Fruit fly (Drosophila melanogaster): ENCODE measurements around the gene CG12219.
A peak's percentile ranks its signal among the peaks of the same experiment; 100 is the strongest.

CG12219 gene

dm6 chrX:6255414-6255915 is 45.6 kb downstream of the CG12219 start, which contains the start of the genes Rbcn-3A and Spx (continued):
- TF ChIP-seq CG3407 (GFP tag; optimal IDR thresholded peaks at IDR 0.05) (no peak), Sox102F (GFP tag; optimal IDR thresholded peaks at IDR 0.05) (peak; percentile 49), lov (optimal IDR thresholded peaks at IDR 0.05) (no peak), lov (GFP tag; IDR thresholded peaks at IDR 0.05) (no peak), ab (GFP tag; optimal IDR thresholded peaks at IDR 0.05) (no peak), CG9215 (GFP tag; IDR thresholded peaks at IDR 0.05) (0 out of 2 replicates have a peak, but pooled peaks have one; percentile 11), CG9437 (GFP tag; optimal IDR thresholded peaks at IDR 0.05) (no peak), CG31441 (GFP tag; IDR thresholded peaks at IDR 0.05) (peak; percentile 36; the same call in 1 of the 2 replicates), CG13894 (tag; optimal IDR thresholded peaks at IDR 0.05) (peak; percentile 8), dan (GFP tag; IDR thresholded peaks at IDR 0.05) (no peak), Ets97D (GFP tag; optimal IDR thresholded peaks at IDR 0.05) (peak; percentile 18), jumu (GFP tag; optimal IDR thresholded peaks at IDR 0.05) (no peak), Dbx (GFP tag; IDR thresholded peaks at IDR 0.05) (no peak), CG14014 (GFP tag; IDR thresholded peaks at IDR 0.05) (no peak), hkb (optimal IDR thresholded peaks at IDR 0.05) (no peak), hkb (GFP tag; IDR thresholded peaks at IDR 0.05) (no peak), zf30C (GFP tag; optimal IDR thresholded peaks at IDR 0.05) (no peak), CG5953 (GFP tag; IDR thresholded peaks at IDR 0.05) (no peak), grau (tag; optimal IDR thresholded peaks at IDR 0.05) (peak; percentile 53), fd3F (GFP tag; optimal IDR thresholded peaks at IDR 0.05) (peak; percentile 8), ken (GFP tag; IDR thresholded peaks at IDR 0.05) (no peak), CHES-1-like (GFP tag; optimal IDR thresholded peaks at IDR 0.05) (no peak), sqz (GFP tag; optimal IDR thresholded peaks at IDR 0.05) (no peak), pan (optimal IDR thresholded peaks at IDR 0.05) (no peak), pan (GFP tag; optimal IDR thresholded peaks at IDR 0.05 in 1 of 2, IDR thresholded peaks at IDR 0.05 in 1 of 2) (peak in 1 of 2 experiments; percentile 7), pzg (GFP tag; optimal IDR thresholded peaks at IDR 0.05) (peak; percentile 42), CG34376 (GFP tag; optimal IDR thresholded peaks at IDR 0.05) (no peak), kni (GFP tag; optimal IDR thresholded peaks at IDR 0.05) (no peak), chn (GFP tag; optimal IDR thresholded peaks at IDR 0.05) (no peak), Hr51 (GFP tag; optimal IDR thresholded peaks at IDR 0.05) (peak in 1 of 2 experiments; percentile 35), twi (tag; optimal IDR thresholded peaks at IDR 0.05) (peak; percentile 29), CG12659 (GFP tag; optimal IDR thresholded peaks at IDR 0.05) (peak; percentile 63), Asciz (GFP tag; optimal IDR thresholded peaks at IDR 0.05) (no peak), otp (GFP tag; IDR thresholded peaks at IDR 0.05) (no peak), gcm (GFP tag; optimal IDR thresholded peaks at IDR 0.05) (peak; percentile 21), HLH4C (GFP tag; IDR thresholded peaks at IDR 0.05; ENCODE audit: partially characterized antibody) (peak; percentile 92), Atf-2 (GFP tag; optimal IDR thresholded peaks at IDR 0.05) (no peak), cato (GFP tag; optimal IDR thresholded peaks at IDR 0.05; ENCODE audit: borderline replicate concordance) (no peak), cas (GFP tag; IDR thresholded peaks at IDR 0.05) (no peak), Ets65A (GFP tag) (peak; percentile 9), CG8290 (GFP tag; optimal IDR thresholded peaks at IDR 0.05) (no peak), CG8290 (tag; optimal IDR thresholded peaks at IDR 0.05) (no peak), Doc3 (GFP tag; IDR thresholded peaks at IDR 0.05; ENCODE audit: partially characterized antibody) (peak; percentile 89), Sox100B (GFP tag; optimal IDR thresholded peaks at IDR 0.05) (peak; percentile 5), E2f1 (GFP tag; IDR thresholded peaks at IDR 0.05) (no peak), CG12391 (tag; optimal IDR thresholded peaks at IDR 0.05) (peak; percentile 68), CG31224 (GFP tag; IDR thresholded peaks at IDR 0.05) (no peak), tup (GFP tag; optimal IDR thresholded peaks at IDR 0.05) (no peak), CG4854 (GFP tag; optimal IDR thresholded peaks at IDR 0.05) (no peak), slbo (GFP tag; IDR thresholded peaks at IDR 0.05) (peak; percentile 69), bab2 (GFP tag; optimal IDR thresholded peaks at IDR 0.05) (no peak), CG2199 (GFP tag; IDR thresholded peaks at IDR 0.05) (no peak)
